Worm (Caenorhabditis elegans): ENCODE measurements around the gene H12C20.7.

- no peak for TF ChIP-seq ZK546.5 (tag; optimal IDR thresholded peaks at IDR 0.05)
- TF ChIP-seq zag-1 (tag; optimal IDR thresholded peaks at IDR 0.05) = no peak
- TF ChIP-seq lsy-2 (tag; optimal IDR thresholded peaks at IDR 0.05) = no peak
- no peak for TF ChIP-seq nhr-21 (tag; optimal IDR thresholded peaks at IDR 0.05)
- TF ChIP-seq fos-1 (tag; optimal IDR thresholded peaks at IDR 0.05) = no peak
Measured at ce11 chrV:11554260-11554659, 18.5 kb downstream of the H12C20.7 start, which contains the start of gene duo-1.

Measured in whole organism, L2 larva.